Fruit fly (Drosophila melanogaster) whole organism, embryonic: Measurements from ENCODE around the gene CG12010.

ENCODE experiments used
- Adf1 ChIP-seq: fragments of 200-800 bp; sonication (Bioruptor generic); IDR thresholded peaks from 2 replicates; pipeline ENCODE4 v1.3.6; 2022; ENCODE audit warnings: missing biosample characterization, missing genetic modification characterization
- Blimp-1 ChIP-seq: fragments of 200-800 bp; sonication (Bioruptor generic); optimal IDR thresholded peaks from 3 replicates; lab custom pipeline; 2018; ENCODE audit warnings: missing biosample characterization, missing genetic modification characterization, mild to moderate bottlenecking, moderate library complexity, missing genetic modification reagents
- C15 ChIP-seq: fragments of 200-800 bp; sonication (Bioruptor generic); IDR thresholded peaks from 3 replicates; pipeline ENCODE4 v1.3.6; 2022; ENCODE audit warnings: missing biosample characterization, missing genetic modification characterization
- CG11560 ChIP-seq: fragments of 200-800 bp; sonication (Bioruptor generic); IDR thresholded peaks from 3 replicates; pipeline ENCODE4 v1.3.6; 2022; ENCODE audit warnings: missing biosample characterization, missing genetic modification characterization
- CG15479 ChIP-seq: fragments of 200-800 bp; sonication (Bioruptor generic); optimal IDR thresholded peaks from 3 replicates; lab custom pipeline; 2019; ENCODE audit warnings: missing biosample characterization, mild to moderate bottlenecking, missing genetic modification characterization, moderate library complexity
- CG1602 ChIP-seq: fragments of 200-800 bp; sonication (Bioruptor generic); optimal IDR thresholded peaks from 3 replicates; lab custom pipeline; 2016; ENCODE audit warnings: missing biosample characterization, missing genetic modification characterization
- CG17829 ChIP-seq: fragments of 200-800 bp; optimal IDR thresholded peaks from 2 replicates; lab custom pipeline; 2019; ENCODE audit warnings: missing biosample characterization, mild to moderate bottlenecking, missing genetic modification characterization, moderate library complexity
- CG1832 ChIP-seq: fragments of 200-800 bp; sonication (Bioruptor generic); optimal IDR thresholded peaks from 2 replicates; lab custom pipeline; 2017; ENCODE audit warnings: missing biosample characterization, mild to moderate bottlenecking, missing genetic modification characterization, inconsistent platforms
- CG18599 ChIP-seq: fragments of 200-800 bp; sonication (Bioruptor generic); optimal IDR thresholded peaks from 3 replicates; lab custom pipeline; 2017; ENCODE audit warnings: missing biosample characterization, missing genetic modification characterization, mild to moderate bottlenecking, moderate library complexity, missing genetic modification reagents
- CG18764 ChIP-seq: fragments of 200-800 bp; sonication (Bioruptor generic); optimal IDR thresholded peaks from 3 replicates; lab custom pipeline; 2016; ENCODE audit warnings: missing biosample characterization, missing genetic modification characterization
- CG2116 ChIP-seq: fragments of 200-800 bp; sonication (Bioruptor generic); optimal IDR thresholded peaks from 3 replicates; lab custom pipeline; 2018; ENCODE audit warnings: missing biosample characterization, mild to moderate bottlenecking, missing genetic modification characterization
- CG2712 ChIP-seq: fragments of 200-800 bp; optimal IDR thresholded peaks from 3 replicates; lab custom pipeline; 2019; ENCODE audit warnings: missing biosample characterization, mild to moderate bottlenecking, missing genetic modification characterization, moderate library complexity
- CG32532 ChIP-seq: fragments of 200-800 bp; sonication (Bioruptor generic); IDR thresholded peaks from 2 replicates; pipeline ENCODE4 v1.3.6; 2022; ENCODE audit warnings: missing biosample characterization, missing genetic modification characterization
- CG32767 ChIP-seq: fragments of 200-800 bp; sonication (Bioruptor generic); IDR thresholded peaks from 2 replicates; pipeline ENCODE4 v1.3.6; 2022; ENCODE audit warnings: missing biosample characterization, missing genetic modification characterization
- CG32772 ChIP-seq: fragments of 200-800 bp; sonication (Bioruptor generic); IDR thresholded peaks from 2 replicates; pipeline ENCODE4 v1.3.6; 2022; ENCODE audit warnings: missing biosample characterization, missing genetic modification characterization
- CG34422 ChIP-seq: fragments of 200-800 bp; sonication (Bioruptor generic); IDR thresholded peaks from 3 replicates; pipeline ENCODE4 v1.3.6; 2022; ENCODE audit warnings: missing biosample characterization, missing genetic modification characterization
- CG4282 ChIP-seq: fragments of 200-800 bp; sonication (Bioruptor generic); optimal IDR thresholded peaks from 2 replicates; lab custom pipeline; 2016; ENCODE audit warnings: missing biosample characterization, missing genetic modification characterization
- CG43689 ChIP-seq: fragments of 200-800 bp; sonication (Bioruptor generic); IDR thresholded peaks from 2 replicates; pipeline ENCODE4 v1.3.6; 2022; ENCODE audit warnings: missing biosample characterization, missing genetic modification characterization
- CG6175 ChIP-seq: fragments of 200-800 bp; sonication (Bioruptor generic); IDR thresholded peaks from 3 replicates; pipeline ENCODE4 v1.3.6; 2022; ENCODE audit warnings: missing biosample characterization, missing genetic modification characterization
- CG7271 ChIP-seq: fragments of 200-800 bp; sonication (Bioruptor generic); optimal IDR thresholded peaks from 2 replicates; lab custom pipeline; 2018; ENCODE audit warnings: missing biosample characterization, mild to moderate bottlenecking, missing genetic modification characterization, moderate library complexity
- CG7372 ChIP-seq: fragments of 200-800 bp; sonication (Bioruptor generic); IDR thresholded peaks from 2 replicates; pipeline ENCODE4 v1.3.6; 2022; ENCODE audit warnings: missing biosample characterization, missing genetic modification characterization
- CG8478 ChIP-seq: fragments of >200 bp; optimal IDR thresholded peaks from 2 replicates; lab custom pipeline; 2018
- CG8765 ChIP-seq: fragments of 200-800 bp; sonication (Bioruptor generic); IDR thresholded peaks from 2 replicates; pipeline ENCODE4 v1.3.6; 2022; ENCODE audit warnings: missing biosample characterization, missing genetic modification characterization
- CG8944 ChIP-seq: fragments of 200-800 bp; sonication (Bioruptor generic); optimal IDR thresholded peaks from 3 replicates; lab custom pipeline; 2016; ENCODE audit warnings: missing biosample characterization, missing genetic modification characterization
- CHES-1-like ChIP-seq: fragments of 200-800 bp; sonication (Bioruptor generic); optimal IDR thresholded peaks from 2 replicates; lab custom pipeline; 2016; ENCODE audit warnings: missing biosample characterization, missing genetic modification characterization
- CoRest ChIP-seq: fragments of 200-800 bp; sonication (Bioruptor generic); optimal IDR thresholded peaks from 3 replicates; lab custom pipeline; 2018; ENCODE audit warnings: missing biosample characterization, mild to moderate bottlenecking, missing genetic modification characterization, moderate library complexity
- D19B ChIP-seq: fragments of 200-800 bp; sonication (Bioruptor generic); optimal IDR thresholded peaks from 2 replicates; lab custom pipeline; 2017; ENCODE audit warnings: missing biosample characterization, mild to moderate bottlenecking, missing genetic modification characterization
- Dbx ChIP-seq: fragments of 200-800 bp; sonication (Bioruptor generic); IDR thresholded peaks from 3 replicates; pipeline ENCODE4 v1.3.6; 2022; ENCODE audit warnings: missing biosample characterization, missing genetic modification characterization
- Doc3 ChIP-seq: fragments of 200-800 bp; sonication (Bioruptor generic); IDR thresholded peaks from 3 replicates; pipeline ENCODE4 v1.3.6; 2022; ENCODE audit warnings: missing biosample characterization, missing genetic modification characterization; ENCODE audit not compliant: partially characterized antibody
- Elba2 ChIP-seq: fragments of 200-800 bp; sonication (Bioruptor generic); optimal IDR thresholded peaks from 3 replicates; lab custom pipeline; 2016; ENCODE audit warnings: missing biosample characterization, missing genetic modification characterization
- Hr51 ChIP-seq, 2 experiments: fragments of 200-800 bp; sonication (Bioruptor generic); optimal IDR thresholded peaks; 2 replicates in 1 of 2; 3 replicates in 1 of 2; lab custom pipeline; 2016 to 2018; ENCODE audit warnings: missing biosample characterization in 2 of 2, missing genetic modification characterization in 2 of 2, mild to moderate bottlenecking in 1 of 2, moderate library complexity in 1 of 2
- Hsf ChIP-seq: fragments of 200-800 bp; sonication (Bioruptor generic); optimal IDR thresholded peaks from 3 replicates; lab custom pipeline; 2016; ENCODE audit warnings: missing biosample characterization, missing genetic modification characterization
- Myb ChIP-seq: fragments of 200-800 bp; sonication (Bioruptor generic); optimal IDR thresholded peaks from 2 replicates; lab custom pipeline; 2016; ENCODE audit warnings: missing biosample characterization, missing genetic modification characterization
- Optix ChIP-seq: fragments of 200-800 bp; sonication (Bioruptor generic); IDR thresholded peaks from 3 replicates; pipeline ENCODE4 v1.3.6; 2022; ENCODE audit warnings: missing biosample characterization, missing genetic modification characterization
- Ptx1 ChIP-seq: fragments of 200-800 bp; sonication (Bioruptor generic); IDR thresholded peaks from 2 replicates; pipeline ENCODE4 v1.3.6; 2022; ENCODE audit warnings: missing biosample characterization, missing genetic modification characterization
- Tbp ChIP-seq: fragments of >200 bp; optimal IDR thresholded peaks from 2 replicates; lab custom pipeline; 2018; ENCODE audit warnings: missing biosample characterization, missing genetic modification characterization
- ab ChIP-seq: fragments of 200-800 bp; sonication (Bioruptor generic); optimal IDR thresholded peaks from 2 replicates; lab custom pipeline; 2016; ENCODE audit warnings: missing biosample characterization, missing genetic modification characterization
- al ChIP-seq: fragments of 200-800 bp; sonication (Bioruptor generic); IDR thresholded peaks from 2 replicates; pipeline ENCODE4 v1.3.6; 2022; ENCODE audit warnings: missing biosample characterization, missing genetic modification characterization
- br ChIP-seq: fragments of >200 bp; optimal IDR thresholded peaks from 2 replicates; lab custom pipeline; 2017
- cwo ChIP-seq: fragments of 200-800 bp; sonication (Bioruptor generic); optimal IDR thresholded peaks from 3 replicates; lab custom pipeline; 2017; ENCODE audit warnings: missing biosample characterization, missing genetic modification characterization, mild to moderate bottlenecking, moderate library complexity, missing genetic modification reagents
- dati ChIP-seq: fragments of 200-800 bp; sonication (Bioruptor generic); IDR thresholded peaks from 2 replicates; pipeline ENCODE4 v1.3.6; 2022; ENCODE audit warnings: missing biosample characterization, missing genetic modification characterization
- dmrt99B ChIP-seq: fragments of 200-800 bp; sonication (Bioruptor generic); optimal IDR thresholded peaks from 2 replicates; lab custom pipeline; 2018; ENCODE audit warnings: missing biosample characterization, mild to moderate bottlenecking, missing genetic modification characterization, moderate library complexity
- hbn ChIP-seq: fragments of 200-800 bp; sonication (Bioruptor generic); IDR thresholded peaks from 2 replicates; pipeline ENCODE4 v1.3.6; 2022; ENCODE audit warnings: missing biosample characterization, missing genetic modification characterization; ENCODE audit not compliant: partially characterized antibody
- kah ChIP-seq: fragments of 200-800 bp; sonication (Bioruptor generic); optimal IDR thresholded peaks from 2 replicates; lab custom pipeline; 2018; ENCODE audit warnings: missing biosample characterization, mild to moderate bottlenecking, missing genetic modification characterization
- mam ChIP-seq: fragments of 200-800 bp; sonication (Bioruptor generic); optimal IDR thresholded peaks from 3 replicates; lab custom pipeline; 2016; ENCODE audit warnings: missing biosample characterization, missing genetic modification characterization
- repo ChIP-seq: fragments of 200-800 bp; sonication (Bioruptor generic); optimal IDR thresholded peaks from 2 replicates; lab custom pipeline; 2016; ENCODE audit warnings: missing biosample characterization, missing genetic modification characterization
- sens ChIP-seq: fragments of 200-800 bp; sonication (Bioruptor generic); peaks from one replicate; lab custom pipeline; 2016; ENCODE audit warnings: missing biosample characterization, missing genetic modification characterization
- slbo ChIP-seq: fragments of 200-800 bp; sonication (Bioruptor generic); IDR thresholded peaks from 2 replicates; pipeline ENCODE4 v1.3.6; 2022; ENCODE audit warnings: missing biosample characterization, missing genetic modification characterization
- sna ChIP-seq: fragments of 200-800 bp; sonication (Bioruptor generic); IDR thresholded peaks from 2 replicates; pipeline ENCODE4 v1.3.6; 2022; ENCODE audit warnings: missing biosample characterization, missing genetic modification characterization; ENCODE audit not compliant: partially characterized antibody
- sob ChIP-seq: fragments of 200-800 bp; sonication (Bioruptor generic); IDR thresholded peaks from 2 replicates; pipeline ENCODE4 v1.3.6; 2022; ENCODE audit warnings: missing biosample characterization, missing genetic modification characterization
- trem ChIP-seq: fragments of 200-800 bp; optimal IDR thresholded peaks from 3 replicates; lab custom pipeline; 2019; ENCODE audit warnings: missing biosample characterization, mild to moderate bottlenecking, missing genetic modification characterization, moderate library complexity
- unpg ChIP-seq: fragments of 200-800 bp; sonication (Bioruptor generic); optimal IDR thresholded peaks from 3 replicates; lab custom pipeline; 2018; ENCODE audit warnings: missing biosample characterization, mild to moderate bottlenecking, missing genetic modification characterization, moderate library complexity
- wdn ChIP-seq: fragments of 200-800 bp; sonication (Bioruptor generic); IDR thresholded peaks from 2 replicates; pipeline ENCODE4 v1.3.6; 2022; ENCODE audit warnings: missing biosample characterization, missing genetic modification characterization

Gene CG12010

dm6 chr3L:3420674-3421073 is 46.6 kb downstream of the CG12010 start (continued):
- TF ChIP-seq CG8765 (GFP tag; lab: Robert Waterston, UW) = no peak
- TF ChIP-seq Ptx1 = 0 out of 2 replicates have a peak, but pooled peaks have one; percentile 12
- no peak for TF ChIP-seq Tbp (GFP tag; lab: Kevin White, UChicago)
- TF ChIP-seq br (lab: Kevin White, UChicago) = no peak
- no peak for TF ChIP-seq CG15479
- TF ChIP-seq Optix (GFP tag; lab: Robert Waterston, UW) = no peak
- peak; percentile 50; the same call in 1 of the 2 replicates for TF ChIP-seq al (GFP tag; lab: Robert Waterston, UW)
- TF ChIP-seq CG32767 (GFP tag; lab: Robert Waterston, UW) = no peak
- no peak for TF ChIP-seq mam (GFP tag; lab: Kevin White, UChicago)
- no peak for TF ChIP-seq CG2712
- TF ChIP-seq D19B = no peak
- TF ChIP-seq Doc3 (GFP tag; lab: Robert Waterston, UW) = no peak
- TF ChIP-seq trem (tag; lab: Kevin White, UChicago) = no peak
- peak; percentile 26; the same call in 1 of the 2 replicates for TF ChIP-seq slbo (GFP tag; lab: Robert Waterston, UW)
- TF ChIP-seq Elba2 = no peak
- TF ChIP-seq dati (GFP tag; lab: Robert Waterston, UW) = no peak
- no peak for TF ChIP-seq wdn
- TF ChIP-seq CG1832 (GFP tag; lab: Kevin White, UChicago) = no peak
- TF ChIP-seq Hsf (GFP tag; lab: Kevin White, UChicago) = no peak
- TF ChIP-seq CG4282 (GFP tag; lab: Kevin White, UChicago) = no peak
- TF ChIP-seq sna (GFP tag; lab: Robert Waterston, UW) = no peak
- TF ChIP-seq CG2116 = no peak
- TF ChIP-seq CG8478 = no peak
- TF ChIP-seq C15 (GFP tag; lab: Robert Waterston, UW) = no peak
- 0 out of 2 replicates have a peak, but pooled peaks have one; percentile 13 for TF ChIP-seq CG32532
- no peak for TF ChIP-seq CHES-1-like (GFP tag; lab: Kevin White, UChicago)
- no peak for TF ChIP-seq CG8944
- no peak for TF ChIP-seq unpg
- peak in 1 of 2 experiments; percentile 9 for TF ChIP-seq Hr51 (GFP tag; optimal IDR thresholded peaks at IDR 0.05; lab: Kevin White, UChicago)
- TF ChIP-seq repo (GFP tag; lab: Kevin White, UChicago) = no peak
- TF ChIP-seq Myb (GFP tag; lab: Kevin White, UChicago) = no peak
- TF ChIP-seq CG17829 (tag; lab: Kevin White, UChicago) = no peak
- no peak for TF ChIP-seq cwo
- TF ChIP-seq sob (GFP tag; lab: Robert Waterston, UW) = no peak
- TF ChIP-seq CG7271 (tag; lab: Kevin White, UChicago) = no peak
- TF ChIP-seq ab (GFP tag; lab: Kevin White, UChicago) = no peak
- TF ChIP-seq CoRest (tag; lab: Kevin White, UChicago) = peak; percentile 34
- TF ChIP-seq dmrt99B (tag; lab: Kevin White, UChicago) = peak; percentile 23
- no peak for TF ChIP-seq CG43689 (GFP tag; lab: Robert Waterston, UW)
- TF ChIP-seq kah (GFP tag; lab: Kevin White, UChicago) = no peak
- no peak for TF ChIP-seq Blimp-1 (GFP tag; lab: Kevin White, UChicago)
- no peak for TF ChIP-seq CG18764 (GFP tag; lab: Kevin White, UChicago)
- no peak for TF ChIP-seq hbn (GFP tag; lab: Robert Waterston, UW)
- no peak for TF ChIP-seq Dbx (GFP tag; lab: Robert Waterston, UW)
- no peak for TF ChIP-seq CG7372 (GFP tag; lab: Robert Waterston, UW)
- no peak for TF ChIP-seq CG6175
- TF ChIP-seq CG34422 (GFP tag; lab: Robert Waterston, UW) = no peak
- TF ChIP-seq CG32772 (GFP tag; lab: Robert Waterston, UW) = no peak
- peak; percentile 71 for TF ChIP-seq sens (GFP tag; lab: Kevin White, UChicago)
- no peak for TF ChIP-seq CG11560 (tag; lab: Robert Waterston, UW)
- no peak for TF ChIP-seq Adf1 (GFP tag; lab: Robert Waterston, UW)
- no peak for TF ChIP-seq CG1602 (GFP tag; lab: Kevin White, UChicago)
- no peak for TF ChIP-seq CG18599 (GFP tag; lab: Kevin White, UChicago)
